Fruit fly (Drosophila melanogaster) whole organism, embryonic: ENCODE data around the gene Lim1.

Source experiments
- CG12391 ChIP-seq: fragments of 200-800 bp; sonication (Bioruptor generic); optimal IDR thresholded peaks from 3 replicates; lab custom pipeline; 2018; ENCODE audit warnings: missing biosample characterization, mild to moderate bottlenecking, missing genetic modification characterization, moderate library complexity
- CG13287 ChIP-seq: fragments of 200-800 bp; sonication (Bioruptor generic); IDR thresholded peaks from 2 replicates; pipeline ENCODE4 v1.3.6; 2022; ENCODE audit warnings: missing biosample characterization, missing genetic modification characterization; ENCODE audit not compliant: partially characterized antibody
- CG1602 ChIP-seq: fragments of 200-800 bp; sonication (Bioruptor generic); optimal IDR thresholded peaks from 3 replicates; lab custom pipeline; 2016; ENCODE audit warnings: missing biosample characterization, missing genetic modification characterization
- CG17802 ChIP-seq: fragments of 200-800 bp; sonication (Bioruptor generic); optimal IDR thresholded peaks from 2 replicates; lab custom pipeline; 2018; ENCODE audit warnings: missing biosample characterization, mild to moderate bottlenecking, missing genetic modification characterization, moderate library complexity
- CG18262 ChIP-seq: fragments of 200-800 bp; optimal IDR thresholded peaks from 3 replicates; lab custom pipeline; 2019; ENCODE audit warnings: missing biosample characterization, mild to moderate bottlenecking, missing genetic modification characterization, moderate library complexity
- CG2712 ChIP-seq: fragments of 200-800 bp; optimal IDR thresholded peaks from 3 replicates; lab custom pipeline; 2019; ENCODE audit warnings: missing biosample characterization, mild to moderate bottlenecking, missing genetic modification characterization, moderate library complexity
- CG2875 ChIP-seq: fragments of 200-800 bp; sonication (Bioruptor generic); optimal IDR thresholded peaks from 2 replicates; lab custom pipeline; 2017; ENCODE audit warnings: missing biosample characterization, mild to moderate bottlenecking, missing genetic modification characterization, missing genetic modification reagents
- CG34376 ChIP-seq: fragments of 200-800 bp; sonication (Bioruptor generic); optimal IDR thresholded peaks from 2 replicates; lab custom pipeline; 2018; ENCODE audit warnings: missing biosample characterization, mild to moderate bottlenecking, missing genetic modification characterization
- CG3847 ChIP-seq: fragments of 200-800 bp; sonication (Bioruptor generic); IDR thresholded peaks from 2 replicates; pipeline ENCODE4 v1.3.6; 2022; ENCODE audit warnings: missing biosample characterization, missing genetic modification characterization
- CG42726 ChIP-seq: fragments of 200-800 bp; sonication (Bioruptor generic); IDR thresholded peaks from 2 replicates; pipeline ENCODE4 v1.3.6; 2022; ENCODE audit warnings: missing biosample characterization, missing genetic modification characterization; ENCODE audit not compliant: partially characterized antibody
- CG43689 ChIP-seq: fragments of 200-800 bp; sonication (Bioruptor generic); IDR thresholded peaks from 2 replicates; pipeline ENCODE4 v1.3.6; 2022; ENCODE audit warnings: missing biosample characterization, missing genetic modification characterization
- CG4707 ChIP-seq: fragments of 200-800 bp; sonication (Bioruptor generic); optimal IDR thresholded peaks from 2 replicates; lab custom pipeline; 2018; ENCODE audit warnings: missing biosample characterization, mild to moderate bottlenecking, missing genetic modification characterization, moderate library complexity
- CG4730 ChIP-seq: fragments of 200-800 bp; sonication (Bioruptor generic); IDR thresholded peaks from 2 replicates; pipeline ENCODE4 v1.3.6; 2022; ENCODE audit warnings: missing biosample characterization, missing genetic modification characterization
- CG4854 ChIP-seq: fragments of 200-800 bp; sonication (Bioruptor generic); optimal IDR thresholded peaks from 2 replicates; lab custom pipeline; 2016; ENCODE audit warnings: missing biosample characterization, missing genetic modification characterization, inconsistent platforms
- CG6654 ChIP-seq: fragments of 200-800 bp; sonication (Bioruptor generic); optimal IDR thresholded peaks from 2 replicates; lab custom pipeline; 2017; ENCODE audit warnings: missing biosample characterization, mild to moderate bottlenecking, missing genetic modification characterization
- CG6791 ChIP-seq: fragments of 200-800 bp; sonication (Bioruptor generic); IDR thresholded peaks from 3 replicates; pipeline ENCODE4 v1.3.6; 2022; ENCODE audit warnings: missing biosample characterization, missing genetic modification characterization; ENCODE audit not compliant: partially characterized antibody
- CG6813 ChIP-seq: fragments of 200-800 bp; sonication (Bioruptor generic); optimal IDR thresholded peaks from 2 replicates; lab custom pipeline; 2017; ENCODE audit warnings: missing biosample characterization, missing genetic modification characterization, mild to moderate bottlenecking, moderate library complexity, missing genetic modification reagents
- CG7839 ChIP-seq: fragments of 200-800 bp; sonication (Bioruptor generic); optimal IDR thresholded peaks from 3 replicates; lab custom pipeline; 2018; ENCODE audit warnings: missing biosample characterization, mild to moderate bottlenecking, missing genetic modification characterization, moderate library complexity
- Chrac-16 ChIP-seq: fragments of 200-800 bp; sonication (Bioruptor generic); optimal IDR thresholded peaks from 3 replicates; lab custom pipeline; 2016; ENCODE audit warnings: missing biosample characterization, missing genetic modification characterization
- CoRest ChIP-seq: fragments of 200-800 bp; sonication (Bioruptor generic); optimal IDR thresholded peaks from 3 replicates; lab custom pipeline; 2018; ENCODE audit warnings: missing biosample characterization, mild to moderate bottlenecking, missing genetic modification characterization, moderate library complexity
- D19B ChIP-seq: fragments of 200-800 bp; sonication (Bioruptor generic); optimal IDR thresholded peaks from 2 replicates; lab custom pipeline; 2017; ENCODE audit warnings: missing biosample characterization, mild to moderate bottlenecking, missing genetic modification characterization
- Doc3 ChIP-seq: fragments of 200-800 bp; sonication (Bioruptor generic); IDR thresholded peaks from 3 replicates; pipeline ENCODE4 v1.3.6; 2022; ENCODE audit warnings: missing biosample characterization, missing genetic modification characterization; ENCODE audit not compliant: partially characterized antibody
- Hr51 ChIP-seq, 2 experiments: fragments of 200-800 bp; sonication (Bioruptor generic); optimal IDR thresholded peaks; 2 replicates in 1 of 2; 3 replicates in 1 of 2; lab custom pipeline; 2016 to 2018; ENCODE audit warnings: missing biosample characterization in 2 of 2, missing genetic modification characterization in 2 of 2, mild to moderate bottlenecking in 1 of 2, moderate library complexity in 1 of 2
- Kr ChIP-seq: fragments of 200-800 bp; sonication (Bioruptor generic); optimal IDR thresholded peaks from 2 replicates; lab custom pipeline; 2017; ENCODE audit warnings: missing biosample characterization, mild to moderate bottlenecking, missing genetic modification characterization
- Myb ChIP-seq: fragments of 200-800 bp; sonication (Bioruptor generic); optimal IDR thresholded peaks from 2 replicates; lab custom pipeline; 2016; ENCODE audit warnings: missing biosample characterization, missing genetic modification characterization
- Opbp ChIP-seq: fragments of 200-800 bp; sonication (Bioruptor generic); IDR thresholded peaks from 3 replicates; pipeline ENCODE4 v1.3.6; 2022; ENCODE audit warnings: missing biosample characterization, missing genetic modification characterization; ENCODE audit not compliant: partially characterized antibody
- Pdp1 ChIP-seq, 2 experiments: fragments of 200-800 bp; sonication (Bioruptor generic); optimal IDR thresholded peaks; 3 replicates each; lab custom pipeline; 2016; ENCODE audit warnings: missing biosample characterization in 2 of 2, missing genetic modification characterization in 2 of 2, mild to moderate bottlenecking in 1 of 2, moderate library complexity in 1 of 2
- Sox102F ChIP-seq: fragments of 200-800 bp; sonication (Bioruptor generic); optimal IDR thresholded peaks from 2 replicates; lab custom pipeline; 2018; ENCODE audit warnings: missing biosample characterization, mild to moderate bottlenecking, missing genetic modification characterization, moderate library complexity
- bsh ChIP-seq, 2 experiments: fragments of 200-800 bp; sonication (Bioruptor generic); optimal IDR thresholded peaks; 2 replicates each; lab custom pipeline; 2017 to 2018; ENCODE audit warnings: mild to moderate bottlenecking in 2 of 2, missing biosample characterization in 2 of 2, missing genetic modification characterization in 2 of 2, moderate library complexity in 1 of 2
- cg ChIP-seq: fragments of 200-800 bp; sonication (Bioruptor generic); optimal IDR thresholded peaks from 3 replicates; lab custom pipeline; 2019; ENCODE audit warnings: missing biosample characterization, mild to moderate bottlenecking, missing genetic modification characterization, moderate library complexity
- ci ChIP-seq: fragments of 200-800 bp; sonication (Bioruptor generic); IDR thresholded peaks from 3 replicates; pipeline ENCODE4 v1.3.6; 2022; ENCODE audit warnings: missing biosample characterization, missing genetic modification characterization
- dmrt11E ChIP-seq: fragments of 200-800 bp; sonication (Bioruptor generic); optimal IDR thresholded peaks from 3 replicates; lab custom pipeline; 2018; ENCODE audit warnings: missing biosample characterization, mild to moderate bottlenecking, missing genetic modification characterization, moderate library complexity
- dmrt99B ChIP-seq: fragments of 200-800 bp; sonication (Bioruptor generic); optimal IDR thresholded peaks from 2 replicates; lab custom pipeline; 2018; ENCODE audit warnings: missing biosample characterization, mild to moderate bottlenecking, missing genetic modification characterization, moderate library complexity
- esg ChIP-seq: fragments of 200-800 bp; sonication (Bioruptor generic); conservative IDR thresholded peaks from 2 replicates; pipeline ENCODE4 v1.3.6; 2022; ENCODE audit warnings: missing biosample characterization, missing genetic modification characterization
- fd102C ChIP-seq: fragments of 200-800 bp; sonication (Bioruptor generic); optimal IDR thresholded peaks from 2 replicates; lab custom pipeline; 2018; ENCODE audit warnings: missing biosample characterization, mild to moderate bottlenecking, missing genetic modification characterization, moderate library complexity
- fd96Cb ChIP-seq: fragments of 200-800 bp; sonication (Bioruptor generic); optimal IDR thresholded peaks from 2 replicates; lab custom pipeline; 2018; ENCODE audit warnings: missing biosample characterization, mild to moderate bottlenecking, missing genetic modification characterization, moderate library complexity
- gem ChIP-seq: fragments of 200-800 bp; sonication (Bioruptor generic); optimal IDR thresholded peaks from 2 replicates; lab custom pipeline; 2019; ENCODE audit warnings: missing biosample characterization, mild to moderate bottlenecking, missing genetic modification characterization, moderate library complexity
- gsb-n ChIP-seq: fragments of 200-800 bp; sonication (Bioruptor generic); optimal IDR thresholded peaks from 3 replicates; lab custom pipeline; 2018; ENCODE audit warnings: missing biosample characterization, mild to moderate bottlenecking, missing genetic modification characterization
- insv ChIP-seq, 2 experiments: fragments of 200-800 bp; sonication (Bioruptor generic); optimal IDR thresholded peaks; 3 replicates each; lab custom pipeline; 2016 to 2018; ENCODE audit warnings: missing biosample characterization in 2 of 2, missing genetic modification characterization in 2 of 2
- kah ChIP-seq: fragments of 200-800 bp; sonication (Bioruptor generic); optimal IDR thresholded peaks from 2 replicates; lab custom pipeline; 2018; ENCODE audit warnings: missing biosample characterization, mild to moderate bottlenecking, missing genetic modification characterization
- nerfin-1 ChIP-seq: fragments of 200-800 bp; sonication (Bioruptor generic); optimal IDR thresholded peaks from 3 replicates; lab custom pipeline; 2019; ENCODE audit warnings: missing biosample characterization, mild to moderate bottlenecking, missing genetic modification characterization, moderate library complexity
- phol ChIP-seq: fragments of 200-800 bp; sonication (Bioruptor generic); optimal IDR thresholded peaks from 3 replicates; lab custom pipeline; 2018; ENCODE audit warnings: missing biosample characterization, mild to moderate bottlenecking, missing genetic modification characterization, moderate library complexity
- sd ChIP-seq: fragments of 200-800 bp; sonication (Bioruptor generic); optimal IDR thresholded peaks from 3 replicates; lab custom pipeline; 2018; ENCODE audit warnings: missing biosample characterization, mild to moderate bottlenecking, missing genetic modification characterization, moderate library complexity
- shn ChIP-seq: fragments of 200-800 bp; sonication (Bioruptor generic); optimal IDR thresholded peaks from 3 replicates; lab custom pipeline; 2016; ENCODE audit warnings: missing biosample characterization, missing genetic modification characterization
- sisA ChIP-seq: fragments of 200-800 bp; sonication (Bioruptor generic); IDR thresholded peaks from 2 replicates; pipeline ENCODE4 v1.3.6; 2022; ENCODE audit warnings: missing biosample characterization, missing genetic modification characterization
- tll ChIP-seq, 2 experiments: fragments of 200-800 bp in 1 of 2; fragments of >200 bp in 1 of 2; sonication (Bioruptor generic) in 1 of 2; optimal IDR thresholded peaks; 2 replicates each; lab custom pipeline; 2017 to 2019; ENCODE audit warnings: missing biosample characterization in 2 of 2, missing genetic modification characterization in 2 of 2, mild to moderate bottlenecking in 1 of 2, moderate library complexity in 1 of 2
- unpg ChIP-seq: fragments of 200-800 bp; sonication (Bioruptor generic); optimal IDR thresholded peaks from 3 replicates; lab custom pipeline; 2018; ENCODE audit warnings: missing biosample characterization, mild to moderate bottlenecking, missing genetic modification characterization, moderate library complexity
- zfh1 ChIP-seq: fragments of 200-800 bp; sonication (Bioruptor generic); IDR thresholded peaks from 3 replicates; pipeline ENCODE4 v1.3.6; 2022; ENCODE audit warnings: missing biosample characterization, missing genetic modification characterization

Gene Lim1

DNA sequence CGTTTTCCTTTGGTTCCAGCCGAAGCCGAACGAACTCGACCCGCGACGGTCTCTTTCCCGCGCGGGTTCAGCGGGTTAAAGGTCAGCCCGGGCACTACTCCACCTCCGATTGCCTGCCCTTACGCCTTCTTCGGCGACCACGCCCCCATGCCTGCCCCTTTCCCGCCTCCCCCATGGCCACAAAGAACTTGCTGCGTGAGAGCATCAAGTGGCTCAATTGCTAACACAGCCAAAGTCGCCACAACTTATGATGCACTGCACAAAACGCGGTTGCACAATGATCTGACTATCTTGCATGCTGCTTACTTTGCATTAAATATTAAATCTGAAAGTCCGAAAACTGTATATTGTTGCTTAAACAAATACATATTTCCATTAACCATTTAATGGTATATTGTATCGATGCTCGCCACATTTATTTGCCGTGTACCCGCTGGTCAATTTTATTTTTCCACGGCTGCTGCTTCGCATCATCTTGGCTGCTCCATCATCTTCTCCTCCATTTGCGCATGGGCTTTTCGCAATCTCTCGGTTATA, 5.3 kb downstream of the Lim1 start (continued):
- no peak for TF ChIP-seq fd96Cb (tag; lab: Kevin White, UChicago)
- TF ChIP-seq CG13287 (GFP tag; lab: Robert Waterston, UW): no peak
- no peak for TF ChIP-seq Chrac-16 (GFP tag; lab: Kevin White, UChicago)
- peak; percentile 4 for TF ChIP-seq CG2712
- no peak for TF ChIP-seq CoRest (tag; lab: Kevin White, UChicago)
- TF ChIP-seq Pdp1 (GFP tag; optimal IDR thresholded peaks at IDR 0.05; lab: Kevin White, UChicago): peak in 1 of 2 experiments; percentile 4
- TF ChIP-seq sd: no peak
- peak; percentile 9 for TF ChIP-seq CG7839 (tag; lab: Kevin White, UChicago)
- peak; percentile 44 for TF ChIP-seq gem (tag; lab: Kevin White, UChicago)
- TF ChIP-seq nerfin-1 (tag; lab: Kevin White, UChicago): no peak
- TF ChIP-seq CG17802: peak; percentile 1
- TF ChIP-seq CG6654 (GFP tag; lab: Kevin White, UChicago): no peak
- TF ChIP-seq shn (GFP tag; lab: Kevin White, UChicago): no peak
- TF ChIP-seq cg: no peak
- no peak for TF ChIP-seq CG34376
- peak; percentile 15 for TF ChIP-seq Sox102F (GFP tag; lab: Kevin White, UChicago)
- 0 out of 2 replicates have a peak, but pooled peaks have one; percentile 6 for TF ChIP-seq sisA (GFP tag; lab: Robert Waterston, UW)
- no peak for TF ChIP-seq kah (GFP tag; lab: Kevin White, UChicago)
- TF ChIP-seq insv (GFP tag; optimal IDR thresholded peaks at IDR 0.05; lab: Kevin White, UChicago): no peak
- no peak for TF ChIP-seq Doc3 (GFP tag; lab: Robert Waterston, UW)
- TF ChIP-seq CG4854: no peak
- peak; percentile 34 for TF ChIP-seq dmrt11E (tag; lab: Kevin White, UChicago)
- TF ChIP-seq gsb-n (tag; lab: Kevin White, UChicago): peak; percentile 41
- no peak for TF ChIP-seq CG42726
- no peak for TF ChIP-seq CG4730
- peak; percentile 29 for TF ChIP-seq unpg (GFP tag; lab: Kevin White, UChicago)
- TF ChIP-seq CG43689 (GFP tag; lab: Robert Waterston, UW): no peak
- peak; percentile 13 for TF ChIP-seq CG18262
- no peak for TF ChIP-seq CG6791 (GFP tag; lab: Robert Waterston, UW)
- no peak for TF ChIP-seq CG6813 (GFP tag; lab: Kevin White, UChicago)
- TF ChIP-seq dmrt99B: peak; percentile 34
- no peak for TF ChIP-seq tll (GFP tag; optimal IDR thresholded peaks at IDR 0.05; lab: Kevin White, UChicago)
- TF ChIP-seq CG12391 (tag; lab: Kevin White, UChicago): no peak
- TF ChIP-seq CG3847: no peak
- TF ChIP-seq D19B (GFP tag; lab: Kevin White, UChicago): no peak
- no peak for TF ChIP-seq CG1602 (GFP tag; lab: Kevin White, UChicago)
- TF ChIP-seq zfh1 (GFP tag; lab: Robert Waterston, UW): 0 out of 3 replicates have a peak, but pooled peaks have one; percentile 38
- TF ChIP-seq fd102C: no peak
- TF ChIP-seq phol (tag; lab: Kevin White, UChicago): peak; percentile 37
- no peak for TF ChIP-seq Myb
- peak in 1 of 2 experiments; percentile 18 for TF ChIP-seq bsh (GFP tag; optimal IDR thresholded peaks at IDR 0.05; lab: Kevin White, UChicago)
- TF ChIP-seq Kr (GFP tag; lab: Kevin White, UChicago): no peak
- TF ChIP-seq CG4707 (GFP tag; lab: Kevin White, UChicago): no peak
- TF ChIP-seq Hr51 (GFP tag; optimal IDR thresholded peaks at IDR 0.05; lab: Kevin White, UChicago): peak in 1 of 2 experiments; percentile 15
- TF ChIP-seq CG2875 (GFP tag; lab: Kevin White, UChicago): no peak
- no peak for TF ChIP-seq esg (GFP tag; lab: Robert Waterston, UW)
- peak; percentile 15; the same call in 1 of the 3 replicates for TF ChIP-seq ci
- TF ChIP-seq Opbp (GFP tag; lab: Robert Waterston, UW): no peak
